Worm (Caenorhabditis elegans) whole organism, L4 larva: ENCODE measurements around the gene F49H12.2.

ENCODE experiments used
- D1046.2 ChIP-seq: fragments of 200-800 bp; sonication (Bioruptor generic); IDR thresholded peaks from 2 replicates; pipeline ENCODE4 v1.3.6; 2022; ENCODE audit warnings: missing genetic modification characterization, missing compliant biosample characterization
- F37D6.2 ChIP-seq: sonication (generic microtip); optimal IDR thresholded peaks from 2 replicates; lab custom pipeline; 2016; ENCODE audit warnings: mild to moderate bottlenecking, missing genetic modification characterization, missing compliant biosample characterization
- F49E8.2 ChIP-seq: sonication (generic microtip); optimal IDR thresholded peaks from 2 replicates; lab custom pipeline; 2016; ENCODE audit warnings: missing compliant biosample characterization, mild to moderate bottlenecking, missing genetic modification characterization, borderline replicate concordance
- T20F7.1 ChIP-seq: fragments of 200-800 bp; sonication (Bioruptor generic); optimal IDR thresholded peaks from 2 replicates; lab custom pipeline; 2018; ENCODE audit warnings: mild to moderate bottlenecking, missing genetic modification characterization, missing compliant biosample characterization
- T26A8.4 ChIP-seq: fragments of 200-800 bp; sonication (Bioruptor generic); IDR thresholded peaks from 2 replicates; pipeline ENCODE4 v1.3.6; 2022; ENCODE audit warnings: missing genetic modification characterization, missing compliant biosample characterization
- Y5F2A.4 ChIP-seq: fragments of 200-800 bp; sonication (Bioruptor generic); optimal IDR thresholded peaks from 2 replicates; lab custom pipeline; 2018; ENCODE audit warnings: mild to moderate bottlenecking, missing genetic modification characterization, missing compliant biosample characterization
- ZK546.5 ChIP-seq, 2 experiments: sonication (generic microtip); optimal IDR thresholded peaks; 2 replicates each; lab custom pipeline; 2017; ENCODE audit warnings: missing biosample characterization in 2 of 2, missing genetic modification characterization in 2 of 2
- aha-1 ChIP-seq: fragments of 150-350 bp; peaks from one replicate; lab custom pipeline; 2014; ENCODE audit warnings: missing biosample characterization, missing genetic modification characterization
- ceh-20 ChIP-seq: fragments of 200-800 bp; sonication (Bioruptor generic); IDR thresholded peaks from 2 replicates; pipeline ENCODE4 v1.3.6; 2022; ENCODE audit warnings: missing genetic modification reagents, missing genetic modification characterization, missing compliant biosample characterization
- ceh-32 ChIP-seq: sonication (generic microtip); optimal IDR thresholded peaks from 2 replicates; lab custom pipeline; 2016; ENCODE audit warnings: mild to moderate bottlenecking, missing genetic modification characterization, missing compliant biosample characterization; ENCODE audit not compliant: poor library complexity
- daf-16 ChIP-seq, 3 experiments: sonication (generic microtip); optimal IDR thresholded peaks; 2 replicates each; lab custom pipeline; 2016 to 2017; ENCODE audit warnings: missing genetic modification characterization in 3 of 3, missing genetic modification reagents in 3 of 3, mild to moderate bottlenecking in 2 of 3, missing compliant biosample characterization in 2 of 3, missing biosample characterization in 1 of 3, moderate library complexity in 1 of 3
- daf-8 ChIP-seq: fragments of 200-800 bp; sonication (Bioruptor generic); IDR thresholded peaks from 2 replicates; pipeline ENCODE4 v1.3.6; 2022; ENCODE audit warnings: missing genetic modification characterization, missing compliant biosample characterization
- dmd-6 ChIP-seq: fragments of 200-800 bp; sonication (Bioruptor generic); IDR thresholded peaks from 2 replicates; pipeline ENCODE4 v1.3.6; 2022; ENCODE audit warnings: missing genetic modification reagents, missing genetic modification characterization, missing compliant biosample characterization
- dmd-9 ChIP-seq: fragments of 200-800 bp; sonication (Bioruptor generic); IDR thresholded peaks from 2 replicates; pipeline ENCODE4 v1.3.6; 2022; ENCODE audit warnings: missing genetic modification reagents, missing genetic modification characterization, missing compliant biosample characterization
- duxl-1 ChIP-seq: sonication (generic microtip); optimal IDR thresholded peaks from 2 replicates; lab custom pipeline; 2016; ENCODE audit warnings: mild to moderate bottlenecking, missing genetic modification characterization, moderate library complexity, missing compliant biosample characterization; ENCODE audit not compliant: poor library complexity
- dve-1 ChIP-seq: sonication (generic microtip); optimal IDR thresholded peaks from 2 replicates; lab custom pipeline; 2017; ENCODE audit warnings: antibody characterized with exemption, mild to moderate bottlenecking, missing genetic modification characterization, missing compliant biosample characterization; ENCODE audit not compliant: insufficient read depth
- egl-27 ChIP-seq: sonication (generic microtip); optimal IDR thresholded peaks from 3 replicates; lab custom pipeline; 2017; ENCODE audit warnings: missing biosample characterization, missing genetic modification reagents, missing genetic modification characterization
- hif-1 ChIP-seq, 2 experiments: sonication (generic microtip); optimal IDR thresholded peaks; 2 replicates each; lab custom pipeline; 2016 to 2017; ENCODE audit warnings: missing compliant biosample characterization in 2 of 2, missing genetic modification characterization in 2 of 2, missing genetic modification reagents in 2 of 2, missing genotype in 2 of 2, mild to moderate bottlenecking in 1 of 2
- hlh-11 ChIP-seq: fragments of 200-800 bp; sonication (Bioruptor generic); optimal IDR thresholded peaks from 2 replicates; lab custom pipeline; 2018; ENCODE audit warnings: mild to moderate bottlenecking, missing genetic modification characterization, missing compliant biosample characterization
- hlh-30 ChIP-seq: sonication (generic microtip); optimal IDR thresholded peaks from 2 replicates; lab custom pipeline; 2017; ENCODE audit warnings: antibody characterized with exemption, mild to moderate bottlenecking, missing genetic modification characterization, missing compliant biosample characterization; ENCODE audit not compliant: insufficient read depth
- lim-7 ChIP-seq: fragments of 200-800 bp; sonication (Bioruptor generic); IDR thresholded peaks from 2 replicates; pipeline ENCODE4 v1.3.6; 2022; ENCODE audit warnings: missing genetic modification characterization, missing compliant biosample characterization
- lin-1 ChIP-seq: fragments of 200-800 bp; sonication (Bioruptor generic); IDR thresholded peaks from 2 replicates; pipeline ENCODE4 v1.3.6; 2022; ENCODE audit warnings: missing genetic modification reagents, missing genetic modification characterization, missing compliant biosample characterization
- lin-13 ChIP-seq: fragments of 150-350 bp; optimal IDR thresholded peaks from 2 replicates; lab custom pipeline; 2014; ENCODE audit warnings: missing biosample characterization, missing genetic modification reagents, missing genetic modification characterization
- lin-29 ChIP-seq: fragments of 200-800 bp; sonication (Bioruptor generic); IDR thresholded peaks from 2 replicates; pipeline ENCODE4 v1.3.6; 2022; ENCODE audit warnings: missing genetic modification reagents, missing genetic modification characterization, missing compliant biosample characterization
- lin-38 ChIP-seq: fragments of 200-800 bp; sonication (Bioruptor generic); IDR thresholded peaks from 2 replicates; pipeline ENCODE4 v1.3.6; 2022; ENCODE audit warnings: missing genetic modification reagents, missing genetic modification characterization, missing compliant biosample characterization
- mdl-1 ChIP-seq, 2 experiments: fragments of 150-350 bp in 1 of 2; sonication (generic microtip) in 1 of 2; optimal IDR thresholded peaks; 2 replicates each; lab custom pipeline; 2014 to 2017; ENCODE audit warnings: missing biosample characterization in 2 of 2, missing genetic modification characterization in 2 of 2
- mdt-29 ChIP-seq: fragments of 200-800 bp; sonication (Bioruptor generic); IDR thresholded peaks from 2 replicates; pipeline ENCODE4 v1.3.6; 2022; ENCODE audit warnings: missing genetic modification reagents, missing genetic modification characterization, missing compliant biosample characterization
- mep-1 ChIP-seq: fragments of 150-350 bp; sonication (generic microtip); optimal IDR thresholded peaks from 3 replicates; lab custom pipeline; 2014; ENCODE audit warnings: missing biosample characterization, missing genetic modification characterization
- mes-2 ChIP-seq: sonication (generic microtip); optimal IDR thresholded peaks from 2 replicates; lab custom pipeline; 2016; ENCODE audit warnings: missing genotype, mild to moderate bottlenecking, missing genetic modification characterization, missing compliant biosample characterization; ENCODE audit not compliant: poor library complexity, severe bottlenecking
- mxl-2 ChIP-seq: fragments of 200-800 bp; sonication (Bioruptor generic); conservative IDR thresholded peaks from 2 replicates; pipeline ENCODE4 v1.3.6; 2022; ENCODE audit warnings: missing genetic modification reagents, missing genetic modification characterization, missing compliant biosample characterization
- mxl-3 ChIP-seq: fragments of 200-800 bp; sonication (Bioruptor generic); optimal IDR thresholded peaks from 2 replicates; lab custom pipeline; 2018; ENCODE audit warnings: mild to moderate bottlenecking, missing genetic modification characterization, missing compliant biosample characterization
- nhr-237 ChIP-seq: sonication (generic microtip); optimal IDR thresholded peaks from 2 replicates; lab custom pipeline; 2017; ENCODE audit warnings: missing biosample characterization, missing genetic modification characterization
- nhr-28 ChIP-seq: fragments of 150-350 bp; optimal IDR thresholded peaks from 2 replicates; lab custom pipeline; 2014; ENCODE audit warnings: missing biosample characterization, missing genetic modification characterization
- nhr-41 ChIP-seq: fragments of 200-800 bp; sonication (Bioruptor generic); IDR thresholded peaks from 2 replicates; pipeline ENCODE4 v1.3.6; 2022; ENCODE audit warnings: missing genetic modification reagents, missing genetic modification characterization, missing compliant biosample characterization
- nhr-42 ChIP-seq: fragments of 200-800 bp; sonication (Bioruptor generic); IDR thresholded peaks from 2 replicates; pipeline ENCODE4 v1.3.6; 2022; ENCODE audit warnings: missing genetic modification characterization, missing compliant biosample characterization
- pha-4 ChIP-seq, 2 experiments: fragments of 150-350 bp in 1 of 2; fragments of 200-800 bp in 1 of 2; sonication (Bioruptor generic) in 1 of 2; IDR thresholded peaks in 1 of 2; optimal IDR thresholded peaks in 1 of 2; 2 replicates each; pipeline versions ENCODE4 v1.3.6 to Lab custom; 2014 to 2022; ENCODE audit warnings: missing genetic modification characterization in 2 of 2, missing genetic modification reagents in 2 of 2, missing biosample characterization in 1 of 2, missing compliant biosample characterization in 1 of 2
- php-3 ChIP-seq: fragments of 200-800 bp; sonication (Bioruptor generic); IDR thresholded peaks from 2 replicates; pipeline ENCODE4 v1.3.6; 2022; ENCODE audit warnings: missing genetic modification reagents, missing genetic modification characterization, missing compliant biosample characterization
- pqm-1 ChIP-seq: sonication (generic microtip); optimal IDR thresholded peaks from 2 replicates; lab custom pipeline; 2017; ENCODE audit warnings: missing biosample characterization, missing genetic modification characterization
- set-16 ChIP-seq: fragments of 200-800 bp; sonication (Bioruptor generic); IDR thresholded peaks from 2 replicates; pipeline ENCODE4 v1.3.6; 2022; ENCODE audit warnings: missing genetic modification reagents, missing genetic modification characterization, missing compliant biosample characterization
- spr-3 ChIP-seq: fragments of 200-800 bp; sonication (Bioruptor generic); optimal IDR thresholded peaks from 2 replicates; lab custom pipeline; 2018; ENCODE audit warnings: mild to moderate bottlenecking, missing genetic modification characterization, missing compliant biosample characterization
- tra-1 ChIP-seq: fragments of 200-800 bp; sonication (Bioruptor generic); IDR thresholded peaks from 2 replicates; pipeline ENCODE4 v1.3.6; 2022; ENCODE audit warnings: missing genetic modification reagents, missing genetic modification characterization, missing compliant biosample characterization
- unc-130 ChIP-seq: sonication (generic microtip); optimal IDR thresholded peaks from 2 replicates; lab custom pipeline; 2016; ENCODE audit warnings: missing genetic modification reagents, missing genetic modification characterization, missing compliant biosample characterization
- unc-62 ChIP-seq, 3 experiments: fragments of 150-350 bp in 1 of 3; sonication (generic microtip); optimal IDR thresholded peaks in 2 of 3; peaks in 1 of 3; 1 replicate in 1 of 3; 2 replicates in 2 of 3; lab custom pipeline; 2014 to 2017; ENCODE audit warnings: missing biosample characterization in 3 of 3, missing genetic modification characterization in 3 of 3, missing genetic modification reagents in 3 of 3, missing genotype in 1 of 3
- vab-7 ChIP-seq: fragments of 200-800 bp; sonication (Bioruptor generic); IDR thresholded peaks from 2 replicates; pipeline ENCODE4 v1.3.6; 2022; ENCODE audit warnings: missing genetic modification reagents, missing genetic modification characterization, missing compliant biosample characterization
- zag-1 ChIP-seq: fragments of 150-350 bp; optimal IDR thresholded peaks from 2 replicates; lab custom pipeline; 2014; ENCODE audit warnings: missing biosample characterization, missing genetic modification characterization
- zfp-3 ChIP-seq: fragments of 200-800 bp; sonication (Bioruptor generic); conservative IDR thresholded peaks from 2 replicates; pipeline ENCODE4 v1.3.6; 2022; ENCODE audit warnings: missing genetic modification reagents, missing genetic modification characterization, missing compliant biosample characterization

Gene F49H12.2

DNA sequence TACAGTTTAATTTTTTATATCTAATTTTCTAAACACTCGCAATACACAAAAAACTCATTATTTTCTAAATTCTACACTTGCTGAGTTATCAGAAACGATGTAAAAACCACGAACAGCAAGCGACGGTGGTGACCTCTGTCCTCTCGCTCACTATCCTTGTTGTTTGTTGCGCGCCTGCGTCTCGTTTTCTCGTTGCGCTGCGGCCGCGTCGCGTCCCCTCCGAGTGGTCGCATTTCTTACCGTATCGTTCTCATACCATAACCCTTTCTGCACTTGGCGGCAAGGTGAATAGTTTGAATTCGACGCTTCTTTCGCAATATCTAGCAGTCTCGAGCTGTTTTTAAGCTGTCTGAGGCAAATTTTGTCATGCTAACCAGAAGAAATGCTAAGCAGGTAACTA lies 4.3 kb downstream of the F49H12.2 start, which contains the start of gene lsy-2 (continued):
- TF ChIP-seq D1046.2 (no peak), nhr-41 (GFP tag; lab: Robert Waterston, UW) (no peak), unc-130 (GFP tag; lab: Kevin White, UChicago) (no peak), lin-13 (GFP tag; lab: Kevin White, UChicago) (peak; percentile 72), dmd-9 (GFP tag; lab: Robert Waterston, UW) (no peak), mdt-29 (GFP tag; lab: Robert Waterston, UW) (no peak), Y5F2A.4 (GFP tag; lab: Kevin White, UChicago) (no peak), egl-27 (no peak), mes-2 (peak; percentile 75), dmd-6 (GFP tag; lab: Robert Waterston, UW) (peak; percentile 50), T20F7.1 (no peak), mep-1 (tag; lab: Kevin White, UChicago) (peak; percentile 57), set-16 (GFP tag; lab: Robert Waterston, UW) (0 out of 2 replicates have a peak, but pooled peaks have one; percentile 30), spr-3 (GFP tag; lab: Kevin White, UChicago) (no peak), zag-1 (tag; lab: Kevin White, UChicago) (no peak), pha-4 (GFP tag; IDR thresholded peaks at IDR 0.05; lab: Robert Waterston, UW) (no peak), pha-4 (tag; optimal IDR thresholded peaks at IDR 0.05; lab: Kevin White, UChicago) (no peak), nhr-42 (no peak), lin-38 (no peak), unc-62 (GFP tag; optimal IDR thresholded peaks at IDR 0.05 in 1 of 2; lab: Kevin White, UChicago) (no peak), unc-62 (tag; optimal IDR thresholded peaks at IDR 0.05; lab: Kevin White, UChicago) (no peak), daf-8 (no peak), zfp-3 (GFP tag; lab: Robert Waterston, UW) (no peak), tra-1 (GFP tag; lab: Robert Waterston, UW) (no peak), lim-7 (no peak), dve-1 (tag; lab: Kevin White, UChicago) (peak; percentile 31), F37D6.2 (tag; lab: Kevin White, UChicago) (no peak), mxl-2 (no peak), lin-1 (GFP tag; lab: Robert Waterston, UW) (no peak), nhr-237 (tag; lab: Kevin White, UChicago) (no peak), ceh-20 (GFP tag; lab: Robert Waterston, UW) (no peak), ZK546.5 (tag; optimal IDR thresholded peaks at IDR 0.05; lab: Kevin White, UChicago) (no peak), lin-29 (no peak)

DNA sequence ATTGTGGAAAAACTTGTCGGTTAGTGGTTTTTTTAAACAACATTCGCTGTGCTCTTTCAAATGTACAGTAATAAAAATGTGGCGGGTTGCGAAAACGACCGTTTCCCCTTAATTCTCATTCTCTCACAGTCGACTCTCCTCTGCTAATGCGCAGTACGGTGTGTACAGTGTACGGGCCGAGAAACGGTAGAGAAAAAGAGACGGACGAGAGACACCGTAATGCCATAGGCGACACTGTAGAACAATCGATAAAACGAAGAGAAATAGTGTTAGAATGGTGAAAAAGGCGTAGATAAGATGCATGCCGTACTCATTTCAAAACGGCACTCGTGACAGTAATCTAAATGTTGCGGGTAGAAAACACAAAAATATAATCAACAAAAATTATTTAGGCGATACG lies 5.4 kb downstream of the F49H12.2 start:
- TF ChIP-seq mes-2 (peak; percentile 39), hlh-11 (peak; percentile 68), T26A8.4 (GFP tag; lab: Robert Waterston, UW) (0 out of 2 replicates have a peak, but pooled peaks have one; percentile 26), tra-1 (GFP tag; lab: Robert Waterston, UW) (0 out of 2 replicates have a peak, but pooled peaks have one; percentile 32), mep-1 (tag; lab: Kevin White, UChicago) (peak; percentile 58), php-3 (0 out of 2 replicates have a peak, but pooled peaks have one; percentile 62), daf-16 (GFP tag; optimal IDR thresholded peaks at IDR 0.05; lab: Kevin White, UChicago) (no peak), daf-16 (tag; optimal IDR thresholded peaks at IDR 0.05; lab: Kevin White, UChicago) (peak; percentile 94), hlh-30 (tag; lab: Kevin White, UChicago) (peak; percentile 81), nhr-28 (peak; percentile 51), vab-7 (GFP tag; lab: Robert Waterston, UW) (no peak), dve-1 (tag; lab: Kevin White, UChicago) (peak; percentile 73), aha-1 (tag; lab: Kevin White, UChicago) (peak; percentile 91), dmd-6 (GFP tag; lab: Robert Waterston, UW) (peak; percentile 60), F49E8.2 (tag; lab: Kevin White, UChicago) (no peak), duxl-1 (peak; percentile 29), mdl-1 (tag; optimal IDR thresholded peaks at IDR 0.05; lab: Kevin White, UChicago) (peak in 1 of 2 experiments; percentile 15), ceh-32 (tag; lab: Kevin White, UChicago) (no peak), lin-13 (GFP tag; lab: Kevin White, UChicago) (no peak), mxl-3 (GFP tag; lab: Kevin White, UChicago) (peak; percentile 39), hif-1 (tag; optimal IDR thresholded peaks at IDR 0.05; lab: Kevin White, UChicago) (no peak), pqm-1 (tag; lab: Kevin White, UChicago) (peak; percentile 60)
- TF ChIP-seq, all 104 proteins: peak for 16
